Worm (Caenorhabditis elegans) whole organism, young adult: ENCODE data around the gene frpr-16.
"Not testable (repeated sequence)": the region's sequence is repeated elsewhere in the genome, so short reads cannot be mapped to it uniquely, and the experiment has no call there.

Experiments
- D2030.7 ChIP-seq: fragments of 200-800 bp; sonication (Bioruptor generic); IDR thresholded peaks from 2 replicates; pipeline ENCODE4 v1.3.6; 2022; ENCODE audit warnings: missing genetic modification reagents, missing genetic modification characterization, missing compliant biosample characterization
- F39B2.1 ChIP-seq: fragments of 200-800 bp; sonication (Bioruptor generic); IDR thresholded peaks from 2 replicates; pipeline ENCODE4 v1.3.6; 2022; ENCODE audit warnings: missing genetic modification reagents, missing genetic modification characterization, missing compliant biosample characterization
- F49E8.2 ChIP-seq: sonication (generic microtip); optimal IDR thresholded peaks from 3 replicates; lab custom pipeline; 2017; ENCODE audit warnings: missing genetic modification characterization, mild to moderate bottlenecking, missing compliant biosample characterization, antibody characterized with exemption, moderate library complexity; ENCODE audit not compliant: insufficient read depth
- K11D2.4 ChIP-seq: fragments of 200-800 bp; sonication (Bioruptor generic); IDR thresholded peaks from 2 replicates; pipeline ENCODE4 v1.3.6; 2022; ENCODE audit warnings: missing genetic modification reagents, missing genetic modification characterization, missing compliant biosample characterization
- K12H6.12 ChIP-seq: fragments of 200-800 bp; sonication (Bioruptor generic); optimal IDR thresholded peaks from 2 replicates; lab custom pipeline; 2018; ENCODE audit warnings: mild to moderate bottlenecking, missing genetic modification characterization, missing compliant biosample characterization
- Y53G8AR.9 ChIP-seq: fragments of 200-800 bp; sonication (Bioruptor generic); conservative IDR thresholded peaks from 2 replicates; pipeline ENCODE4 v1.3.6; 2022; ENCODE audit warnings: missing genetic modification reagents, missing genetic modification characterization, missing compliant biosample characterization
- Y56A3A.18 ChIP-seq: fragments of 200-800 bp; sonication (Bioruptor generic); IDR thresholded peaks from 2 replicates; pipeline ENCODE4 v1.3.6; 2022; ENCODE audit warnings: missing genetic modification reagents, missing genetic modification characterization, missing compliant biosample characterization
- Y95B8A.8 ChIP-seq: fragments of 200-800 bp; sonication (Bioruptor generic); IDR thresholded peaks from 2 replicates; pipeline ENCODE4 v1.3.6; 2022; ENCODE audit warnings: missing genetic modification reagents, missing genetic modification characterization, missing compliant biosample characterization
- akir-1 ChIP-seq: fragments of 200-800 bp; sonication (Bioruptor generic); optimal IDR thresholded peaks from 2 replicates; lab custom pipeline; 2018; ENCODE audit warnings: mild to moderate bottlenecking, missing genetic modification characterization, moderate library complexity, missing compliant biosample characterization
- ama-1 ChIP-seq, 3 experiments: fragments of 150-350 bp in 1 of 3; sonication (generic microtip) in 2 of 3; optimal IDR thresholded peaks; 2 replicates each; lab custom pipeline; 2014 to 2018; ENCODE audit warnings: missing biosample characterization in 2 of 3, missing genetic modification characterization in 2 of 3, missing genetic modification reagents in 2 of 3
- attf-6 ChIP-seq: fragments of 200-800 bp; sonication (Bioruptor generic); IDR thresholded peaks from 2 replicates; pipeline ENCODE4 v1.3.6; 2022; ENCODE audit warnings: missing genetic modification reagents, missing genetic modification characterization, missing compliant biosample characterization
- ceh-100 ChIP-seq: fragments of 200-800 bp; sonication (Bioruptor generic); IDR thresholded peaks from 2 replicates; pipeline ENCODE4 v1.3.6; 2022; ENCODE audit warnings: missing genetic modification reagents, missing genetic modification characterization, missing compliant biosample characterization
- ceh-58 ChIP-seq: fragments of 200-800 bp; sonication (Bioruptor generic); IDR thresholded peaks from 2 replicates; pipeline ENCODE4 v1.3.6; 2022; ENCODE audit warnings: missing genetic modification characterization, missing compliant biosample characterization
- ceh-79 ChIP-seq: sonication (generic microtip); optimal IDR thresholded peaks from 2 replicates; lab custom pipeline; 2017; ENCODE audit warnings: mild to moderate bottlenecking, missing genetic modification characterization, missing compliant biosample characterization
- dpl-1 ChIP-seq: fragments of 150-350 bp; optimal IDR thresholded peaks from 2 replicates; lab custom pipeline; 2014; ENCODE audit warnings: missing biosample characterization, missing genetic modification reagents, missing genetic modification characterization
- egl-44 ChIP-seq: fragments of 200-800 bp; sonication (Bioruptor generic); IDR thresholded peaks from 2 replicates; pipeline ENCODE4 v1.3.6; 2022; ENCODE audit warnings: missing genetic modification reagents, missing genetic modification characterization, missing compliant biosample characterization
- fkh-3 ChIP-seq: sonication (generic microtip); optimal IDR thresholded peaks from 2 replicates; lab custom pipeline; 2016; ENCODE audit warnings: mild to moderate bottlenecking, missing genetic modification characterization, missing compliant biosample characterization
- hlh-26 ChIP-seq: fragments of 200-800 bp; sonication (Bioruptor generic); conservative IDR thresholded peaks from 2 replicates; pipeline ENCODE4 v1.3.6; 2022; ENCODE audit warnings: missing genetic modification reagents, missing genetic modification characterization, missing compliant biosample characterization
- hmg-1.2 ChIP-seq: fragments of 200-800 bp; sonication (Bioruptor generic); IDR thresholded peaks from 2 replicates; pipeline ENCODE4 v1.3.6; 2022; ENCODE audit warnings: missing genetic modification reagents, missing genetic modification characterization, missing compliant biosample characterization
- hrde-1 ChIP-seq: sonication (generic microtip); optimal IDR thresholded peaks from 2 replicates; lab custom pipeline; 2016; ENCODE audit warnings: missing genetic modification characterization, mild to moderate bottlenecking, missing compliant biosample characterization, moderate library complexity, missing genotype, missing genetic modification reagents, borderline replicate concordance
- hsf-1 ChIP-seq: fragments of 200-800 bp; sonication (Bioruptor generic); IDR thresholded peaks from 2 replicates; pipeline ENCODE4 v1.3.6; 2022; ENCODE audit warnings: missing genetic modification reagents, missing genetic modification characterization, missing compliant biosample characterization
- let-607 ChIP-seq, 2 experiments: fragments of 200-800 bp in 1 of 2; sonication (Bioruptor generic) in 1 of 2; sonication (generic microtip) in 1 of 2; optimal IDR thresholded peaks; 2 replicates each; lab custom pipeline; 2016 to 2018; ENCODE audit warnings: mild to moderate bottlenecking in 2 of 2, missing compliant biosample characterization in 2 of 2, missing genetic modification characterization in 2 of 2, moderate library complexity in 2 of 2, missing genotype in 1 of 2
- lir-1 ChIP-seq: fragments of 200-800 bp; sonication (Bioruptor generic); conservative IDR thresholded peaks from 2 replicates; pipeline ENCODE4 v1.3.6; 2022; ENCODE audit warnings: missing genetic modification reagents, missing genetic modification characterization, missing compliant biosample characterization
- madf-10 ChIP-seq: sonication (generic microtip); optimal IDR thresholded peaks from 2 replicates; lab custom pipeline; 2016; ENCODE audit warnings: mild to moderate bottlenecking, missing genetic modification characterization, missing compliant biosample characterization
- mes-4 ChIP-seq: sonication (generic microtip); optimal IDR thresholded peaks from 2 replicates; lab custom pipeline; 2016; ENCODE audit warnings: missing genotype, missing genetic modification characterization, missing compliant biosample characterization
- nfya-1 ChIP-seq: sonication (generic microtip); optimal IDR thresholded peaks from 2 replicates; lab custom pipeline; 2017; ENCODE audit warnings: antibody characterized with exemption, missing compliant biosample characterization, missing genetic modification characterization, borderline replicate concordance; ENCODE audit not compliant: insufficient read depth
- nfyb-1 ChIP-seq: fragments of 200-800 bp; sonication (Bioruptor generic); IDR thresholded peaks from 2 replicates; pipeline ENCODE4 v1.3.6; 2022; ENCODE audit warnings: missing genetic modification reagents, missing genetic modification characterization, missing compliant biosample characterization
- nhr-120 ChIP-seq: fragments of 200-800 bp; sonication (Bioruptor generic); IDR thresholded peaks from 2 replicates; pipeline ENCODE4 v1.3.6; 2022; ENCODE audit warnings: missing genetic modification characterization, missing compliant biosample characterization
- nhr-179 ChIP-seq: sonication (generic microtip); optimal IDR thresholded peaks from 2 replicates; lab custom pipeline; 2016; ENCODE audit warnings: mild to moderate bottlenecking, missing genetic modification characterization, missing compliant biosample characterization
- nhr-90 ChIP-seq: sonication (generic microtip); optimal IDR thresholded peaks from 2 replicates; lab custom pipeline; 2016; ENCODE audit warnings: missing genotype, mild to moderate bottlenecking, missing genetic modification characterization, missing compliant biosample characterization
- rcor-1 ChIP-seq: fragments of 200-800 bp; sonication (Bioruptor generic); IDR thresholded peaks from 2 replicates; pipeline ENCODE4 v1.3.6; 2022; ENCODE audit warnings: missing genetic modification reagents, missing genetic modification characterization, missing compliant biosample characterization
- sea-2 ChIP-seq: fragments of 200-800 bp; sonication (Bioruptor generic); IDR thresholded peaks from 2 replicates; pipeline ENCODE4 v1.3.6; 2022; ENCODE audit warnings: missing genetic modification characterization, missing compliant biosample characterization
- tlf-1 ChIP-seq: fragments of 200-800 bp; sonication (Bioruptor generic); optimal IDR thresholded peaks from 2 replicates; lab custom pipeline; 2018; ENCODE audit warnings: mild to moderate bottlenecking, missing genetic modification characterization, missing compliant biosample characterization
- unc-130 ChIP-seq: sonication (generic microtip); optimal IDR thresholded peaks from 2 replicates; lab custom pipeline; 2016; ENCODE audit warnings: missing genetic modification reagents, missing genetic modification characterization, missing compliant biosample characterization
- ztf-18 ChIP-seq: sonication (generic microtip); optimal IDR thresholded peaks from 2 replicates; lab custom pipeline; 2016; ENCODE audit warnings: missing genotype, mild to moderate bottlenecking, missing genetic modification characterization, missing compliant biosample characterization
- ztf-25 ChIP-seq: fragments of 200-800 bp; sonication (Bioruptor generic); IDR thresholded peaks from 2 replicates; pipeline ENCODE4 v1.3.6; 2022; ENCODE audit warnings: missing genetic modification reagents, missing genetic modification characterization, missing compliant biosample characterization
- ztf-26 ChIP-seq: sonication (generic microtip); optimal IDR thresholded peaks from 2 replicates; lab custom pipeline; 2017; ENCODE audit warnings: missing genetic modification characterization, missing compliant biosample characterization
- ztf-28 ChIP-seq: fragments of 200-800 bp; sonication (Bioruptor generic); IDR thresholded peaks from 2 replicates; pipeline ENCODE4 v1.3.6; 2022; ENCODE audit warnings: missing genetic modification reagents, missing genetic modification characterization, missing compliant biosample characterization

The frpr-16 gene

DNA sequence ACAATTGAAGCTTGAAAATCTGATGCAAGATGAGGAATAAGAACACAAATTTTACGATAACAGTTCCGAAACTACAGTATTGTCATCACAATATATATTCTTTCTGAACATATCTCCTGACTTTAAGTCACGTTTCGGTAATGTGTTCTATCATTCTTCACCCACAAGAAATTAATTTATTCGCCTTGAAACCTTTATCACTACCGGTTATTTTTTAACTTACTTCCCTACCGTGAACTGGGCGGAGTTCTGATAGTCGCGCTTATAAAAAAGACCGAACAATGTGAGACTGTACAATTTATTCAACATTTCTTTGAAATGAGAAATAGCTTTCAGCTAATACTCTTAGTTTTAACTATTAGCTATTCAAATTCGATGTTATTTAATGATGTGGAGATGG is 20.5 kb downstream of the frpr-16 start, which contains the start of gene ins-20:
ins-20 (plus strand) TSS at position 301 of the 400 bp plus-strand sequence.
- no peak for TF ChIP-seq ceh-79 (tag; lab: Kevin White, UChicago)
- no peak for TF ChIP-seq D2030.7 (GFP tag; lab: Robert Waterston, UW)
- no peak for TF ChIP-seq nfyb-1 (GFP tag; lab: Robert Waterston, UW)
- no peak for TF ChIP-seq K11D2.4 (GFP tag; lab: Robert Waterston, UW)
- no peak for TF ChIP-seq mes-4 (tag; lab: Kevin White, UChicago)
- TF ChIP-seq K12H6.12 (tag; lab: Kevin White, UChicago), result no peak
- no peak for TF ChIP-seq ceh-100 (GFP tag; lab: Robert Waterston, UW)
- no peak for TF ChIP-seq ceh-58
- TF ChIP-seq ama-1 (optimal IDR thresholded peaks at IDR 0.05; lab: Kevin White, UChicago), result no peak
- no peak for TF ChIP-seq ama-1 (GFP tag; optimal IDR thresholded peaks at IDR 0.05; lab: Kevin White, UChicago)
- no peak for TF ChIP-seq madf-10 (tag; lab: Kevin White, UChicago)
- TF ChIP-seq tlf-1 (GFP tag; lab: Kevin White, UChicago), result no peak

DNA sequence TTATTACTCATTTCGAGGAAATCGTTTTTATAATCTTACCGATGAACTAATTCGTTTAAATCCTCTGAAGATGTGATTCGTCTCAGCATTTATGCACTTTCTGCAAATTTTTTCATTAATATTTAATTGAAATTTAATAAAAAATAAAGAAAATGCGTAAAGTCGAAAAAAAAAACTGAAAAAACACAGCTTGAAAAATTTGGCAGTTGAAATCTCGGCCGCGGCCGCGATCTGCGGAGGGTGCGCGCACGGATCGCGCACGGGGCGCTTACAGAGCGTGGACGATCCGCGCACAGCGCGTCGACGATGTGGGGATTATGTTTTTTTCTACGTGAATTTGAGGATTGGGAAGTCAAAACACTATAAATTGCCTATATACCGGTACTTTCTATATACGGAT is 22.1 kb downstream of the frpr-16 start, which contains the start of gene ZK84.4:
ZK84.4 (minus strand) TSS at position 101 of the 400 bp plus-strand sequence.
- TF ChIP-seq Y56A3A.18, ceh-100, hsf-1 (GFP tag; lab: Robert Waterston, UW): not testable (repeated sequence)

DNA sequence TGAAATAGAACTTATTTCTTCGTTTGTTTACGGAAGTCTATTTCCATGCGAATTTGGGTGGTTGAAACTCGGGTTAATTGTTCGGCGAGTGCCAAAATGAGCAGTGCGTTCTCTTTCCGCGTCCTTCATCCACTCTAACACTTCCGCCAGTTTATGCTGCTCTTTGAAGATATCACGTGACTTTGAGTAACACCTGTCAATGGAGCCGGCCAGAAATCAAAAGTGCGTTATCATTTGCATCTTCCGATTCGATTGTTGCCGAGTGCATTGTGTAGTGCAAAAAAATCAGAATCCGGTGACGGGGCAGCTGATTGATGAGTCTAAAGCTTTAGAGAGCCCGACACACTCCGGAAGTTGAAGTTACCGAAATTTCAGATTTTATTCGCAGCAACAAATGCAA is 30.0 kb downstream of the frpr-16 start:
- no peak for TF ChIP-seq let-607 (tag; optimal IDR thresholded peaks at IDR 0.05; lab: Kevin White, UChicago)
- no peak for TF ChIP-seq fkh-3 (tag; lab: Kevin White, UChicago)
- TF ChIP-seq hlh-26 (GFP tag; lab: Robert Waterston, UW), result no peak
- no peak for TF ChIP-seq dpl-1 (GFP tag; lab: Kevin White, UChicago)
- no peak for TF ChIP-seq sea-2 (GFP tag; lab: Robert Waterston, UW)
- no peak for TF ChIP-seq F39B2.1 (GFP tag; lab: Robert Waterston, UW)
- TF ChIP-seq unc-130, result no peak
- no peak for TF ChIP-seq attf-6
- no peak for TF ChIP-seq Y53G8AR.9 (GFP tag; lab: Robert Waterston, UW)
- TF ChIP-seq nhr-179 (tag; lab: Kevin White, UChicago), result no peak
- no peak for TF ChIP-seq ztf-25

DNA sequence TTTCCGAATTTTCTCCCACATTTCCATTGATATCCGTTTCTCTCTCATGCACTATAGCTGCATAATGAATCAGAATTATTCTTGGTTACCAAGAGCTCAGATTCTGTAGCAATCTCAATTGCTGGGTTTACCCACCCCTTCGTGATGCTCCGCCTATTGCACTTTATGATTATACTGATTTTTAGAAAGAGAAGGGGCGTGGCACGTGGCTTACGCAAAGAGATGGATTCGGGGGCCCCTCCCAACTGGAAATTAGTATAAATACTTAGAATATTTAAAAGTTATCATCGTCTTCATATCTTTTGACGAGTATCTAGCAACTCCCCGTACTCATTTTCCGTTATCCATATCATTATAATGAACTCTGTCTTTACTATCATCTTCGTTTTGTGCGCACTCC is 30.9 kb downstream of the frpr-16 start, which contains the start of gene ins-6:
ins-6 (plus strand) TSS at position 301 of the 400 bp plus-strand sequence.
- TF ChIP-seq F39B2.1 (GFP tag; lab: Robert Waterston, UW) (no peak), rcor-1 (GFP tag; lab: Robert Waterston, UW) (no peak), F49E8.2 (tag; lab: Kevin White, UChicago) (no peak), nhr-120 (GFP tag; lab: Robert Waterston, UW) (no peak), akir-1 (GFP tag; lab: Kevin White, UChicago) (no peak), hmg-1.2 (GFP tag; lab: Robert Waterston, UW) (no peak), Y95B8A.8 (no peak), ztf-26 (no peak), ztf-28 (GFP tag; lab: Robert Waterston, UW) (no peak), nfya-1 (tag; lab: Kevin White, UChicago) (no peak), mes-4 (tag; lab: Kevin White, UChicago) (no peak), nhr-90 (tag; lab: Kevin White, UChicago) (no peak), tlf-1 (GFP tag; lab: Kevin White, UChicago) (no peak), egl-44 (no peak), ztf-18 (tag; lab: Kevin White, UChicago) (no peak), hlh-26 (GFP tag; lab: Robert Waterston, UW) (no peak), lir-1 (GFP tag; lab: Robert Waterston, UW) (no peak), let-607 (tag; optimal IDR thresholded peaks at IDR 0.05; lab: Kevin White, UChicago) (no peak), hrde-1 (tag; lab: Kevin White, UChicago) (no peak)
- TF ChIP-seq, all 124 proteins: peak for 0
